Fruit fly (Drosophila melanogaster) S2 (cell line): ENCODE results near the gene CG43446.

Source experiments
- CG8478 ChIP-seq: fragments of >200 bp; optimal IDR thresholded peaks from 2 replicates; lab custom pipeline; 2018
- CTCF ChIP-seq, 2 experiments: fragments of >200 bp; optimal IDR thresholded peaks; 2 replicates each; lab custom pipeline; 2018

DNA sequence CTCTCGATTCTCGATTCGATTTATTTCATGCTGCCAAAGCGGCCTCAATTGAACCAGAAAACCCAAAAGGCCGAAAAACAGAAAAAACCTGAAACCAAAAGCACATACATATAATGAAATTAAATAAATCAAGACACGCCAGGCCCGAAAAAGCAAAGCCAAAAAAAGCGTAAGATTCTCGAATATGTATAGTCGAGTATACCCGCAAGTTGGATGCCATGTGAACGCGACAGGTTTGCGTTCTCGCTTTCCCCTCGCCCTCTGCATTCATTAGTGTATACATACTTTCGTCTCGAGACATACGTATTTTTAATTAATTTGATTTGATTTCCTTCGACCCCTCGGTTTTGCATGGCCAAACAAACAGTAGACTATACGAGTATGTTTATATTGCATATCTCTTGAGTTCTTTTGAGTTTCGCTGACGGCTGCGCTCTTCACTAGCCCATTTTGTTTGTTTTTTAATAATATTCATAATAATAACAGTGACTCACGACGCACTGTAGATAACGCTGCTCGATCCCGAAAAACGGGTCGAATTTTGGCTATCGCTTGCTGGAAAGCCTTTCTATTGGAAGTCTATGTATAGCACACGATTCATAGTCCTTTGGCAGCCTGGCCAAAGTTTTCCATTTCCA is 26.7 kb downstream of the CG43446 start:
- TF ChIP-seq CG8478 (lab: Kevin White, UChicago): no peak
- TF ChIP-seq CTCF (optimal IDR thresholded peaks at IDR 0.05; lab: Kevin White, UChicago): no peak
